Worm (Caenorhabditis elegans) whole organism, early embryonic: ENCODE results near the gene M02F4.2.

Source experiments
- B0310.2 ChIP-seq: sonication (generic microtip); optimal IDR thresholded peaks from 2 replicates; lab custom pipeline; 2016; ENCODE audit warnings: mild to moderate bottlenecking, missing genetic modification characterization, missing compliant biosample characterization
- aly-1 ChIP-seq: sonication (generic microtip); optimal IDR thresholded peaks from 2 replicates; lab custom pipeline; 2016; ENCODE audit warnings: missing genetic modification characterization, missing compliant biosample characterization
- ama-1 ChIP-seq: fragments of 150-350 bp; optimal IDR thresholded peaks from 2 replicates; lab custom pipeline; 2014
- ceh-13 ChIP-seq: fragments of 200-800 bp; sonication (Bioruptor generic); optimal IDR thresholded peaks from 2 replicates; lab custom pipeline; 2018; ENCODE audit warnings: mild to moderate bottlenecking, missing genetic modification characterization, missing compliant biosample characterization
- hmbx-1 ChIP-seq: sonication (generic microtip); optimal IDR thresholded peaks from 2 replicates; lab custom pipeline; 2016; ENCODE audit warnings: mild to moderate bottlenecking, missing genetic modification characterization, missing compliant biosample characterization
- hmg-4 ChIP-seq: fragments of 200-800 bp; sonication (Bioruptor generic); optimal IDR thresholded peaks from 2 replicates; lab custom pipeline; 2018; ENCODE audit warnings: mild to moderate bottlenecking, missing genetic modification characterization, missing compliant biosample characterization
- pes-1 ChIP-seq: fragments of 200-800 bp; sonication (Bioruptor generic); IDR thresholded peaks from 2 replicates; pipeline ENCODE4 v1.3.6; 2022; ENCODE audit warnings: missing genetic modification reagents, missing genetic modification characterization, missing compliant biosample characterization
- sea-1 ChIP-seq: fragments of 200-800 bp; sonication (Bioruptor generic); conservative IDR thresholded peaks from 2 replicates; pipeline ENCODE4 v1.3.6; 2022; ENCODE audit warnings: missing genetic modification characterization, missing compliant biosample characterization
- tbx-11 ChIP-seq: fragments of 200-800 bp; sonication (Bioruptor generic); IDR thresholded peaks from 2 replicates; pipeline ENCODE4 v1.3.6; 2022; ENCODE audit warnings: missing genetic modification characterization, missing compliant biosample characterization
- tbx-37 ChIP-seq: fragments of 200-800 bp; sonication (Bioruptor generic); conservative IDR thresholded peaks from 2 replicates; pipeline ENCODE4 v1.3.6; 2022; ENCODE audit warnings: missing genetic modification reagents, missing genetic modification characterization, missing compliant biosample characterization

- TF ChIP-seq ama-1 (lab: Kevin White, UChicago) (no peak), sea-1 (GFP tag; lab: Robert Waterston, UW) (no peak), hmbx-1 (tag; lab: Kevin White, UChicago) (no peak), aly-1 (tag; lab: Kevin White, UChicago) (no peak), ceh-13 (GFP tag; lab: Kevin White, UChicago) (no peak), hmg-4 (peak; percentile 80), tbx-11 (GFP tag; lab: Robert Waterston, UW) (no peak), pes-1 (peak; percentile 76), tbx-37 (GFP tag; lab: Robert Waterston, UW) (peak; percentile 58; the same call in 1 of the 2 replicates), B0310.2 (tag; lab: Kevin White, UChicago) (peak; percentile 5)
These were observed 37.1 kb downstream of the M02F4.2 start for ce11 chrX:2996976-2997399.
